Fruit fly (Drosophila melanogaster) whole organism, embryonic: ENCODE data around the gene Pfas.

ENCODE experiments used
- B-H2 ChIP-seq: fragments of 200-800 bp; sonication (Bioruptor generic); optimal IDR thresholded peaks from 2 replicates; lab custom pipeline; 2018; ENCODE audit warnings: missing biosample characterization, mild to moderate bottlenecking, missing genetic modification characterization
- BEAF-32 ChIP-seq: fragments of 200-800 bp; sonication (Bioruptor generic); optimal IDR thresholded peaks from 3 replicates; lab custom pipeline; 2017; ENCODE audit warnings: missing biosample characterization, missing genetic modification characterization, mild to moderate bottlenecking, moderate library complexity, missing genetic modification reagents
- Bgb ChIP-seq: fragments of 200-800 bp; sonication (Bioruptor generic); IDR thresholded peaks from 2 replicates; pipeline ENCODE4 v1.3.6; 2022; ENCODE audit warnings: missing biosample characterization, missing genetic modification characterization; ENCODE audit not compliant: partially characterized antibody
- Bteb2 ChIP-seq: fragments of 200-800 bp; sonication (Bioruptor generic); optimal IDR thresholded peaks from 2 replicates; lab custom pipeline; 2016; ENCODE audit warnings: missing biosample characterization, missing genetic modification characterization
- CG10267 ChIP-seq: fragments of 200-800 bp; sonication (Bioruptor generic); optimal IDR thresholded peaks from 2 replicates; lab custom pipeline; 2018; ENCODE audit warnings: missing biosample characterization, mild to moderate bottlenecking, missing genetic modification characterization, moderate library complexity
- CG10462 ChIP-seq: fragments of 200-800 bp; sonication (Bioruptor generic); optimal IDR thresholded peaks from 2 replicates; lab custom pipeline; 2016; ENCODE audit warnings: missing biosample characterization, missing genetic modification characterization
- CG11093 ChIP-seq: fragments of 200-800 bp; sonication (Bioruptor generic); IDR thresholded peaks from 3 replicates; pipeline ENCODE4 v1.3.6; 2022; ENCODE audit warnings: missing biosample characterization, missing genetic modification characterization
- CG11723 ChIP-seq: fragments of 200-800 bp; sonication (Bioruptor generic); optimal IDR thresholded peaks from 2 replicates; lab custom pipeline; 2017; ENCODE audit warnings: missing biosample characterization, mild to moderate bottlenecking, missing genetic modification characterization
- CG14050 ChIP-seq: fragments of 200-800 bp; sonication (Bioruptor generic); IDR thresholded peaks from 3 replicates; pipeline ENCODE4 v1.3.6; 2022; ENCODE audit warnings: missing biosample characterization, missing genetic modification characterization
- CG14710 ChIP-seq: fragments of 200-800 bp; sonication (Bioruptor generic); optimal IDR thresholded peaks from 3 replicates; lab custom pipeline; 2019; ENCODE audit warnings: missing biosample characterization, mild to moderate bottlenecking, missing genetic modification characterization, moderate library complexity
- CG15514 ChIP-seq: fragments of 200-800 bp; sonication (Bioruptor generic); optimal IDR thresholded peaks from 3 replicates; lab custom pipeline; 2017; ENCODE audit warnings: missing biosample characterization, missing genetic modification characterization, mild to moderate bottlenecking, moderate library complexity, missing genetic modification reagents
- CG34224 ChIP-seq: fragments of 200-800 bp; sonication (Bioruptor generic); IDR thresholded peaks from 3 replicates; pipeline ENCODE4 v1.3.6; 2022; ENCODE audit warnings: missing biosample characterization, missing genetic modification characterization; ENCODE audit not compliant: partially characterized antibody
- CG3995 ChIP-seq: fragments of 200-800 bp; sonication (Bioruptor generic); optimal IDR thresholded peaks from 3 replicates; lab custom pipeline; 2016; ENCODE audit warnings: missing biosample characterization, missing genetic modification characterization
- CG4282 ChIP-seq: fragments of 200-800 bp; sonication (Bioruptor generic); optimal IDR thresholded peaks from 2 replicates; lab custom pipeline; 2016; ENCODE audit warnings: missing biosample characterization, missing genetic modification characterization
- CG4617 ChIP-seq: fragments of 200-800 bp; sonication (Bioruptor generic); optimal IDR thresholded peaks from 3 replicates; lab custom pipeline; 2016; ENCODE audit warnings: missing biosample characterization, missing genetic modification characterization, borderline replicate concordance
- CG4707 ChIP-seq: fragments of 200-800 bp; sonication (Bioruptor generic); optimal IDR thresholded peaks from 2 replicates; lab custom pipeline; 2018; ENCODE audit warnings: missing biosample characterization, mild to moderate bottlenecking, missing genetic modification characterization, moderate library complexity
- CG6175 ChIP-seq: fragments of 200-800 bp; sonication (Bioruptor generic); IDR thresholded peaks from 3 replicates; pipeline ENCODE4 v1.3.6; 2022; ENCODE audit warnings: missing biosample characterization, missing genetic modification characterization
- CG6254 ChIP-seq: fragments of 200-800 bp; sonication (Bioruptor generic); optimal IDR thresholded peaks from 3 replicates; lab custom pipeline; 2017; ENCODE audit warnings: mild to moderate bottlenecking, missing biosample characterization, missing genetic modification reagents, missing genetic modification characterization
- CG6272 ChIP-seq: fragments of 200-800 bp; sonication (Bioruptor generic); IDR thresholded peaks from 2 replicates; pipeline ENCODE4 v1.3.6; 2022; ENCODE audit warnings: missing biosample characterization, missing genetic modification characterization
- CG6791 ChIP-seq: fragments of 200-800 bp; sonication (Bioruptor generic); IDR thresholded peaks from 3 replicates; pipeline ENCODE4 v1.3.6; 2022; ENCODE audit warnings: missing biosample characterization, missing genetic modification characterization; ENCODE audit not compliant: partially characterized antibody
- CG8290 ChIP-seq, 3 experiments: fragments of 200-800 bp; sonication (Bioruptor generic); optimal IDR thresholded peaks; 2 replicates each; lab custom pipeline; 2016 to 2019; ENCODE audit warnings: missing biosample characterization in 3 of 3, missing genetic modification characterization in 3 of 3, mild to moderate bottlenecking in 2 of 3, moderate library complexity in 1 of 3
- CG8765 ChIP-seq: fragments of 200-800 bp; sonication (Bioruptor generic); IDR thresholded peaks from 2 replicates; pipeline ENCODE4 v1.3.6; 2022; ENCODE audit warnings: missing biosample characterization, missing genetic modification characterization
- CG9797 ChIP-seq: fragments of 200-800 bp; sonication (Bioruptor generic); optimal IDR thresholded peaks from 3 replicates; lab custom pipeline; 2018; ENCODE audit warnings: missing biosample characterization, mild to moderate bottlenecking, missing genetic modification characterization
- Deaf1 ChIP-seq: fragments of 200-800 bp; optimal IDR thresholded peaks from 3 replicates; lab custom pipeline; 2019; ENCODE audit warnings: missing biosample characterization, mild to moderate bottlenecking, missing genetic modification characterization, moderate library complexity
- Dek ChIP-seq: fragments of 200-800 bp; sonication (Bioruptor generic); optimal IDR thresholded peaks from 3 replicates; lab custom pipeline; 2019; ENCODE audit warnings: missing biosample characterization, mild to moderate bottlenecking, missing genetic modification characterization, moderate library complexity
- Dref ChIP-seq: fragments of 200-800 bp; sonication (Bioruptor generic); IDR thresholded peaks from 2 replicates; pipeline ENCODE4 v1.3.6; 2022; ENCODE audit warnings: missing biosample characterization, missing genetic modification characterization
- Drgx ChIP-seq: fragments of 200-800 bp; sonication (Bioruptor generic); IDR thresholded peaks from 2 replicates; pipeline ENCODE4 v1.3.6; 2022; ENCODE audit warnings: missing biosample characterization, missing genetic modification characterization
- E2f1 ChIP-seq: fragments of 200-800 bp; sonication (Bioruptor generic); IDR thresholded peaks from 2 replicates; pipeline ENCODE4 v1.3.6; 2022; ENCODE audit warnings: missing biosample characterization, missing genetic modification characterization
- Hand ChIP-seq: fragments of 200-800 bp; sonication (Bioruptor generic); optimal IDR thresholded peaks from 2 replicates; lab custom pipeline; 2017; ENCODE audit warnings: mild to moderate bottlenecking, missing biosample characterization, missing genetic modification reagents, missing genetic modification characterization
- MTF-1 ChIP-seq: fragments of 200-800 bp; sonication (Bioruptor generic); optimal IDR thresholded peaks from 2 replicates; lab custom pipeline; 2018; ENCODE audit warnings: missing biosample characterization, mild to moderate bottlenecking, missing genetic modification characterization, borderline replicate concordance
- Mrtf ChIP-seq: fragments of 200-800 bp; sonication (Bioruptor generic); IDR thresholded peaks from 3 replicates; pipeline ENCODE4 v1.3.6; 2022; ENCODE audit warnings: missing biosample characterization, missing genetic modification characterization
- Scr ChIP-seq: fragments of 200-800 bp; sonication (Bioruptor generic); IDR thresholded peaks from 2 replicates; pipeline ENCODE4 v1.3.6; 2022; ENCODE audit warnings: missing biosample characterization, missing genetic modification characterization; ENCODE audit not compliant: partially characterized antibody
- Sin3A ChIP-seq: fragments of >200 bp; optimal IDR thresholded peaks from 2 replicates; lab custom pipeline; 2018
- Sry-δ ChIP-seq: fragments of 200-800 bp; sonication (Bioruptor generic); optimal IDR thresholded peaks from 2 replicates; lab custom pipeline; 2016; ENCODE audit warnings: missing biosample characterization, missing genetic modification characterization
- YL-1 ChIP-seq: fragments of 200-800 bp; sonication (Bioruptor generic); optimal IDR thresholded peaks from 3 replicates; lab custom pipeline; 2017; ENCODE audit warnings: missing biosample characterization, mild to moderate bottlenecking, missing genetic modification characterization
- ap ChIP-seq: fragments of 200-800 bp; sonication (Bioruptor generic); IDR thresholded peaks from 2 replicates; pipeline ENCODE4 v1.3.6; 2022; ENCODE audit warnings: missing biosample characterization, missing genetic modification characterization
- bigmax ChIP-seq: fragments of 200-800 bp; sonication (Bioruptor generic); optimal IDR thresholded peaks from 2 replicates; lab custom pipeline; 2018; ENCODE audit warnings: missing biosample characterization, mild to moderate bottlenecking, missing genetic modification characterization
- br ChIP-seq: fragments of >200 bp; optimal IDR thresholded peaks from 2 replicates; lab custom pipeline; 2017
- chinmo ChIP-seq: fragments of 200-800 bp; sonication (Bioruptor generic); IDR thresholded peaks from 4 replicates; pipeline ENCODE4 v1.3.6; 2022; ENCODE audit warnings: missing biosample characterization, missing genetic modification characterization; ENCODE audit not compliant: partially characterized antibody
- crp ChIP-seq, 2 experiments: fragments of 200-800 bp; sonication (Bioruptor generic); optimal IDR thresholded peaks; 2 replicates in 1 of 2; 3 replicates in 1 of 2; lab custom pipeline; 2017; ENCODE audit warnings: missing biosample characterization in 2 of 2, missing genetic modification characterization in 2 of 2, mild to moderate bottlenecking in 1 of 2, moderate library complexity in 1 of 2
- eve ChIP-seq, 2 experiments: fragments of >200 bp; optimal IDR thresholded peaks; 2 replicates each; lab custom pipeline; 2017; ENCODE audit warnings: missing biosample characterization in 2 of 2, missing genetic modification characterization in 2 of 2
- ftz-f1 ChIP-seq: fragments of 200-800 bp; sonication (Bioruptor generic); optimal IDR thresholded peaks from 2 replicates; lab custom pipeline; 2016; ENCODE audit warnings: missing biosample characterization, missing genetic modification characterization
- inv ChIP-seq: fragments of 200-800 bp; sonication (Bioruptor generic); IDR thresholded peaks from 2 replicates; pipeline ENCODE4 v1.3.6; 2022; ENCODE audit warnings: missing biosample characterization, missing genetic modification characterization; ENCODE audit not compliant: partially characterized antibody
- klu ChIP-seq: fragments of 200-800 bp; sonication (Bioruptor generic); IDR thresholded peaks from 2 replicates; pipeline ENCODE4 v1.3.6; 2022; ENCODE audit warnings: missing biosample characterization, missing genetic modification characterization
- luna ChIP-seq: fragments of 200-800 bp; sonication (Bioruptor generic); optimal IDR thresholded peaks from 2 replicates; lab custom pipeline; 2016; ENCODE audit warnings: missing biosample characterization, missing genetic modification characterization
- otp ChIP-seq: fragments of 200-800 bp; sonication (Bioruptor generic); IDR thresholded peaks from 3 replicates; pipeline ENCODE4, ENCODE4 v1.3.6; 2022; ENCODE audit warnings: missing biosample characterization, missing genetic modification characterization
- pan ChIP-seq, 4 experiments: fragments of >200 bp in 3 of 4; fragments of 200-800 bp in 1 of 4; sonication (Bioruptor generic) in 1 of 4; optimal IDR thresholded peaks in 3 of 4; IDR thresholded peaks in 1 of 4; 2 replicates each; pipeline versions ENCODE4 v1.3.6 to Lab custom; 2017 to 2022; ENCODE audit warnings: missing biosample characterization in 2 of 4, missing genetic modification characterization in 2 of 4, mixed read lengths in 1 of 4
- repo ChIP-seq: fragments of 200-800 bp; sonication (Bioruptor generic); optimal IDR thresholded peaks from 2 replicates; lab custom pipeline; 2016; ENCODE audit warnings: missing biosample characterization, missing genetic modification characterization
- slbo ChIP-seq: fragments of 200-800 bp; sonication (Bioruptor generic); IDR thresholded peaks from 2 replicates; pipeline ENCODE4 v1.3.6; 2022; ENCODE audit warnings: missing biosample characterization, missing genetic modification characterization
- ssp ChIP-seq: fragments of 200-800 bp; sonication (Bioruptor generic); IDR thresholded peaks from 2 replicates; pipeline ENCODE4 v1.3.6; 2022; ENCODE audit warnings: missing biosample characterization, missing genetic modification characterization

Pfas gene

dm6 chr2L:6050575-6050974 lies 4.7 kb upstream of the Pfas start, which contains the start of gene CG9135 (continued):
- no peak for TF ChIP-seq CG11723 (GFP tag; lab: Kevin White, UChicago)
- TF ChIP-seq CG10462 (GFP tag; lab: Kevin White, UChicago): no peak
- TF ChIP-seq crp (GFP tag; optimal IDR thresholded peaks at IDR 0.05; lab: Kevin White, UChicago): peak in 1 of 2 experiments; percentile 19
- no peak for TF ChIP-seq CG8290 (GFP tag; optimal IDR thresholded peaks at IDR 0.05; lab: Kevin White, UChicago)
- TF ChIP-seq CG8290 (tag; optimal IDR thresholded peaks at IDR 0.05; lab: Kevin White, UChicago): peak in 1 of 2 experiments; percentile 55
- peak; percentile 98 for TF ChIP-seq Scr (GFP tag; lab: Robert Waterston, UW)
- TF ChIP-seq B-H2 (GFP tag; lab: Kevin White, UChicago): peak; percentile 11
- no peak for TF ChIP-seq Drgx
- TF ChIP-seq CG6791 (GFP tag; lab: Robert Waterston, UW): peak; percentile 100
- TF ChIP-seq ssp (GFP tag; lab: Robert Waterston, UW): peak; percentile 84
- TF ChIP-seq MTF-1 (GFP tag; lab: Kevin White, UChicago): no peak
- peak; percentile 35 for TF ChIP-seq Dek (tag; lab: Kevin White, UChicago)
- peak; percentile 58 for TF ChIP-seq CG15514
- no peak for TF ChIP-seq eve (GFP tag; optimal IDR thresholded peaks at IDR 0.05; lab: Kevin White, UChicago)
- peak; percentile 88 for TF ChIP-seq bigmax (GFP tag; lab: Kevin White, UChicago)
- peak; percentile 28; the same call in 1 of the 2 replicates for TF ChIP-seq CG6272
- TF ChIP-seq chinmo (GFP tag; lab: Robert Waterston, UW): peak; percentile 98
- TF ChIP-seq Dref (GFP tag; lab: Robert Waterston, UW): peak; percentile 100
- TF ChIP-seq CG14710 (tag; lab: Kevin White, UChicago): peak; percentile 88
- TF ChIP-seq E2f1 (GFP tag; lab: Robert Waterston, UW): no peak
- TF ChIP-seq repo: no peak
- TF ChIP-seq Bteb2 (GFP tag; lab: Kevin White, UChicago): no peak
- TF ChIP-seq Sin3A (lab: Kevin White, UChicago): peak; percentile 42
- peak; percentile 96 for TF ChIP-seq BEAF-32 (GFP tag; lab: Kevin White, UChicago)
- TF ChIP-seq ftz-f1 (GFP tag; lab: Kevin White, UChicago): no peak
- peak; percentile 60 for TF ChIP-seq CG3995 (GFP tag; lab: Kevin White, UChicago)
- TF ChIP-seq CG6175 (GFP tag; lab: Robert Waterston, UW): no peak
- TF ChIP-seq otp (GFP tag; lab: Robert Waterston, UW): no peak
- TF ChIP-seq CG8765 (GFP tag; lab: Robert Waterston, UW): no peak
- TF ChIP-seq Hand (GFP tag; lab: Kevin White, UChicago): no peak
- TF ChIP-seq Bgb (GFP tag; lab: Robert Waterston, UW): peak; percentile 99
- no peak for TF ChIP-seq CG4282 (GFP tag; lab: Kevin White, UChicago)
- TF ChIP-seq luna (GFP tag; lab: Kevin White, UChicago): peak; percentile 6
- TF ChIP-seq inv: peak; percentile 98
- no peak for TF ChIP-seq klu (GFP tag; lab: Robert Waterston, UW)
- TF ChIP-seq YL-1 (GFP tag; lab: Kevin White, UChicago): no peak
- TF ChIP-seq CG4617 (GFP tag; lab: Kevin White, UChicago): peak; percentile 14
- TF ChIP-seq slbo (GFP tag; lab: Robert Waterston, UW): 0 out of 2 replicates have a peak, but pooled peaks have one; percentile 8
- TF ChIP-seq Mrtf (GFP tag; lab: Robert Waterston, UW): no peak
- TF ChIP-seq CG14050 (GFP tag; lab: Robert Waterston, UW): no peak
- TF ChIP-seq CG6254: peak; percentile 19
- no peak for TF ChIP-seq CG4707
- TF ChIP-seq Sry-δ: peak; percentile 84
- no peak for TF ChIP-seq ap (GFP tag; lab: Robert Waterston, UW)
- peak; percentile 99 for TF ChIP-seq CG34224 (GFP tag; lab: Robert Waterston, UW)
- TF ChIP-seq pan (optimal IDR thresholded peaks at IDR 0.05; lab: Kevin White, UChicago): no peak
- TF ChIP-seq pan (GFP tag; optimal IDR thresholded peaks at IDR 0.05 in 1 of 2, IDR thresholded peaks at IDR 0.05 in 1 of 2): no peak
- peak; percentile 15 for TF ChIP-seq CG9797 (GFP tag; lab: Kevin White, UChicago)
- no peak for TF ChIP-seq br (lab: Kevin White, UChicago)
- no peak for TF ChIP-seq Deaf1 (tag; lab: Kevin White, UChicago)
- TF ChIP-seq CG11093 (GFP tag; lab: Robert Waterston, UW): no peak
- TF ChIP-seq CG10267 (tag; lab: Kevin White, UChicago): peak; percentile 19
